Fruit fly (Drosophila melanogaster) whole organism: Measurements from ENCODE around the gene Gpo3.
A peak's percentile ranks its signal among the peaks of the same experiment; 100 is the strongest.

Source experiments
- CG8478 ChIP-seq: fragments of >200 bp; optimal IDR thresholded peaks from 2 replicates; lab custom pipeline; 2018; ENCODE audit warnings: inconsistent platforms
- Dll ChIP-seq: fragments of >200 bp; optimal IDR thresholded peaks from 2 replicates; lab custom pipeline; 2017
- EcR ChIP-seq, 2 experiments: fragments of >200 bp; optimal IDR thresholded peaks; 2 replicates each; lab custom pipeline; 2017; ENCODE audit warnings: missing biosample characterization in 2 of 2, missing genetic modification characterization in 2 of 2, missing genetic modification reagents in 2 of 2
- pan ChIP-seq: fragments of >200 bp; optimal IDR thresholded peaks from 2 replicates; lab custom pipeline; 2017
- psq ChIP-seq: fragments of >200 bp; optimal IDR thresholded peaks from 2 replicates; lab custom pipeline; 2017
- usp ChIP-seq: fragments of >200 bp; optimal IDR thresholded peaks from 2 replicates; lab custom pipeline; 2017; ENCODE audit warnings: missing biosample characterization, missing genetic modification characterization, mixed read lengths

Gpo3 gene

dm6 chr2L:13707915-13708314, at the start of gene Gpo3:
Gpo3 (plus strand) TSS chr2L:13708215.
- TF ChIP-seq Dll (lab: Kevin White, UChicago) (no peak), usp (no peak), EcR (GFP tag; optimal IDR thresholded peaks at IDR 0.05; lab: Kevin White, UChicago) (no peak), CG8478 (lab: Kevin White, UChicago) (no peak), pan (lab: Kevin White, UChicago) (no peak), psq (lab: Kevin White, UChicago) (no peak)

dm6 chr2L:13665025-13665881, 42.8 kb upstream of the Gpo3 start, which contains the start of gene CG18507:
CG18507 (plus strand) TSS chr2L:13665525.
- TF ChIP-seq usp (no peak), pan (lab: Kevin White, UChicago) (no peak), psq (lab: Kevin White, UChicago) (no peak), Dll (lab: Kevin White, UChicago) (no peak), CG8478 (lab: Kevin White, UChicago) (no peak)

dm6 chr2L:13666017-13666667, 41.9 kb upstream of the Gpo3 start:
- peak; percentile 52 for TF ChIP-seq Dll (lab: Kevin White, UChicago)
- no peak for TF ChIP-seq psq (lab: Kevin White, UChicago)
- TF ChIP-seq EcR (GFP tag; optimal IDR thresholded peaks at IDR 0.05; lab: Kevin White, UChicago), result no peak

- no peak for TF ChIP-seq pan (lab: Kevin White, UChicago)
- TF ChIP-seq CG8478 (lab: Kevin White, UChicago), result no peak
- no peak for TF ChIP-seq psq (lab: Kevin White, UChicago)
- no peak for TF ChIP-seq Dll (lab: Kevin White, UChicago)
- no peak for TF ChIP-seq EcR (GFP tag; optimal IDR thresholded peaks at IDR 0.05; lab: Kevin White, UChicago)
- TF ChIP-seq usp, result no peak
These were observed 9.0 kb upstream of the Gpo3 start for dm6 chr2L:13699057-13699456.

dm6 chr2L:13717121-13717520, 9.1 kb downstream of the Gpo3 start, which contains the start of gene DIP-kappa:
DIP-kappa (minus strand) TSS chr2L:13717320.
- TF ChIP-seq pan (lab: Kevin White, UChicago) (no peak), EcR (GFP tag; optimal IDR thresholded peaks at IDR 0.05; lab: Kevin White, UChicago) (no peak), CG8478 (lab: Kevin White, UChicago) (no peak), Dll (lab: Kevin White, UChicago) (no peak), usp (no peak), psq (lab: Kevin White, UChicago) (no peak)

- TF ChIP-seq pan (lab: Kevin White, UChicago) (no peak), psq (lab: Kevin White, UChicago) (no peak), CG8478 (lab: Kevin White, UChicago) (no peak), Dll (lab: Kevin White, UChicago) (no peak), EcR (GFP tag; optimal IDR thresholded peaks at IDR 0.05; lab: Kevin White, UChicago) (no peak), usp (no peak)
These were observed 15.5 kb downstream of the Gpo3 start, which contains the start of gene CG9014 for dm6 chr2L:13723542-13723941. CG9014 (minus strand) TSS chr2L:13723642.

DNA sequence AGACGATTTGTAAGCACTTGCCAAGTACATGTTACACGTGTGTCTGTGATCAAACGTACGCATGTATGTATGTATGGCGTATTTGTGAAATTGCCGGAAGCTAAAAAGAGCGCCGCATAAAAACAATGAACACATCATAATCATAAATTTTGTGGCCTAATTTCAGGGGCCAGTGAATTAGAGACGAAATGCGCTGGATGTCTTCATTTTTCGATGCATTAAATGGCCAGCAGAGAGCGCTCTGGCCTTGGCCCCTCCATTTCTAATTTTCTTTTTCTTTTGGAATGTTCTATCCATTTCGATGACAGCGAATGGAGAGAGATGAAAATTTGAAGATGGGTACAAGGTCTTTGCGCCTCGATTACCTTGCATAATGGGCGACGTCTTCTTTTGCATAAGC, 24.3 kb downstream of the Gpo3 start:
- TF ChIP-seq pan (lab: Kevin White, UChicago), result no peak
- no peak for TF ChIP-seq EcR (GFP tag; optimal IDR thresholded peaks at IDR 0.05; lab: Kevin White, UChicago)
- TF ChIP-seq CG8478 (lab: Kevin White, UChicago), result no peak
- no peak for TF ChIP-seq psq (lab: Kevin White, UChicago)
- TF ChIP-seq usp, result no peak
- no peak for TF ChIP-seq Dll (lab: Kevin White, UChicago)

DNA sequence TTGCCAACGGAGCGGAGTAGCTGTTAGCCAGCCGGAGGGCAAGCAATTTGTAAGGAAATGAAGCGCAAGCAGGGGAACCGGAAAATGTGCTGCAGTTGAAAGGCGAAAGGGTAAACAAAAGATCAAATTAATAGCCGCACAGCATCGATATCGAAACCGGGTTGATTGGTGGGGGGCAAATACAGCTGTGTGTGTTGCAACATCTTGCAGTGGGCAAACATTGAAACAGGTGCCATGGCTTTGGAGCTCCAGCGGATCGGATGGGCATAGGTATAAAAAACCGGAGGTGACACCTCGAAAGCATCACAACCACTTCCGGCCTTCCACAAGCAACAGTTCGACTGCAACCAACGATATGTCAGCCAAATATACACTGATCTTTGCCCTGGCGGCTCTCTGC, 27.8 kb downstream of the Gpo3 start, which contains the start of gene nur:
nur (plus strand) TSS at position 301 of the 400 bp plus-strand sequence.
- TF ChIP-seq Dll (lab: Kevin White, UChicago), result no peak
- TF ChIP-seq EcR (GFP tag; optimal IDR thresholded peaks at IDR 0.05; lab: Kevin White, UChicago), result no peak
- TF ChIP-seq psq (lab: Kevin White, UChicago), result no peak
- no peak for TF ChIP-seq usp
- no peak for TF ChIP-seq pan (lab: Kevin White, UChicago)
- no peak for TF ChIP-seq CG8478 (lab: Kevin White, UChicago)

- TF ChIP-seq psq (lab: Kevin White, UChicago) (no peak), usp (no peak), CG8478 (lab: Kevin White, UChicago) (no peak), pan (lab: Kevin White, UChicago) (no peak)
These were observed 38.6 kb downstream of the Gpo3 start, which contains the start of gene TM9SF4 for dm6 chr2L:13746652-13747051. TM9SF4 (plus strand) TSS chr2L:13746952.
